Fruit fly (Drosophila melanogaster): ENCODE measurements around the gene CG15269.
A peak's percentile ranks its signal among the peaks of the same experiment; 100 is the strongest.

Gene CG15269

dm6 chr2L:15113234-15113916 is 4.2 kb downstream of the CG15269 start, which contains the start of gene stc (continued):
- TF ChIP-seq ssp (GFP tag; IDR thresholded peaks at IDR 0.05) (no peak), seq (GFP tag; IDR thresholded peaks at IDR 0.05) (no peak), Elba2 (GFP tag; optimal IDR thresholded peaks at IDR 0.05) (peak; percentile 44), slou (GFP tag; optimal IDR thresholded peaks at IDR 0.05) (peak; percentile 34), wdn (GFP tag; IDR thresholded peaks at IDR 0.05) (no peak), CG32532 (GFP tag; IDR thresholded peaks at IDR 0.05) (peak; percentile 66; the same call in 1 of the 2 replicates), CG18599 (GFP tag; optimal IDR thresholded peaks at IDR 0.05) (no peak), Doc2 (GFP tag; IDR thresholded peaks at IDR 0.05) (no peak), CG3726 (GFP tag; IDR thresholded peaks at IDR 0.05) (no peak), Sry-δ (GFP tag; optimal IDR thresholded peaks at IDR 0.05) (peak; percentile 80), ken (GFP tag; IDR thresholded peaks at IDR 0.05) (peak; percentile 35; the same call in 1 of the 3 replicates), sisA (GFP tag; IDR thresholded peaks at IDR 0.05) (0 out of 2 replicates have a peak, but pooled peaks have one; percentile 22), dpn (GFP tag; optimal IDR thresholded peaks at IDR 0.05) (peak; percentile 66 to 74), hb (GFP tag; IDR thresholded peaks at IDR 0.05; ENCODE audit: partially characterized antibody) (0 out of 3 replicates have a peak, but pooled peaks have one; percentile 33), CG13123 (GFP tag; optimal IDR thresholded peaks at IDR 0.05) (peak; percentile 61), hkb (optimal IDR thresholded peaks at IDR 0.05) (peak; percentile 60), hkb (GFP tag; IDR thresholded peaks at IDR 0.05) (0 out of 2 replicates have a peak, but pooled peaks have one; percentile 16), unc-4 (GFP tag; IDR thresholded peaks at IDR 0.05; ENCODE audit: partially characterized antibody) (peak; percentile 78), gcm2 (GFP tag; optimal IDR thresholded peaks at IDR 0.05) (no peak), CG34224 (GFP tag; IDR thresholded peaks at IDR 0.05; ENCODE audit: partially characterized antibody) (peak; percentile 65), ems (GFP tag; optimal IDR thresholded peaks at IDR 0.05) (no peak), Hr51 (GFP tag; optimal IDR thresholded peaks at IDR 0.05) (peak in 1 of 2 experiments; percentile 23), CG15514 (GFP tag; optimal IDR thresholded peaks at IDR 0.05) (peak; percentile 80), tio (GFP tag; optimal IDR thresholded peaks at IDR 0.05) (no peak), unpg (GFP tag; optimal IDR thresholded peaks at IDR 0.05) (no peak), CG12236 (GFP tag; optimal IDR thresholded peaks at IDR 0.05) (peak; percentile 14), CG9797 (GFP tag; optimal IDR thresholded peaks at IDR 0.05) (peak; percentile 95), CG17186 (GFP tag; optimal IDR thresholded peaks at IDR 0.05) (peak; percentile 74), CG1024 (GFP tag; IDR thresholded peaks at IDR 0.05) (no peak), Trl (optimal IDR thresholded peaks at IDR 0.05) (no peak), Trl (GFP tag; optimal IDR thresholded peaks at IDR 0.05) (peak; percentile 57), CG15696 (tag; optimal IDR thresholded peaks at IDR 0.05) (peak; percentile 21), CG8290 (GFP tag; optimal IDR thresholded peaks at IDR 0.05) (peak; percentile 46), CG8290 (tag; optimal IDR thresholded peaks at IDR 0.05) (no peak), emc (GFP tag; optimal IDR thresholded peaks at IDR 0.05) (no peak), CG7556 (GFP tag; optimal IDR thresholded peaks at IDR 0.05) (no peak), Asciz (GFP tag; optimal IDR thresholded peaks at IDR 0.05) (no peak), dmrt11E (tag; optimal IDR thresholded peaks at IDR 0.05) (peak; percentile 37), pzg (GFP tag; optimal IDR thresholded peaks at IDR 0.05) (peak; percentile 94), CG1233 (GFP tag; optimal IDR thresholded peaks at IDR 0.05) (no peak), hth (optimal IDR thresholded peaks at IDR 0.05) (no peak), CG10274 (GFP tag; optimal IDR thresholded peaks at IDR 0.05) (no peak), CG6683 (GFP tag; optimal IDR thresholded peaks at IDR 0.05) (no peak), zfh2 (GFP tag; optimal IDR thresholded peaks at IDR 0.05) (peak; percentile 51), CG1832 (GFP tag; optimal IDR thresholded peaks at IDR 0.05) (no peak), CG43689 (GFP tag; IDR thresholded peaks at IDR 0.05) (no peak), pan (optimal IDR thresholded peaks at IDR 0.05) (no peak), pan (GFP tag; optimal IDR thresholded peaks at IDR 0.05 in 1 of 2, IDR thresholded peaks at IDR 0.05 in 1 of 2) (no peak), Hmx (GFP tag; optimal IDR thresholded peaks at IDR 0.05) (no peak), CG7271 (tag; optimal IDR thresholded peaks at IDR 0.05) (no peak), Drgx (GFP tag; IDR thresholded peaks at IDR 0.05) (peak; percentile 23; the same call in 1 of the 2 replicates)
